Worm (Caenorhabditis elegans): Measurements from ENCODE around the gene idpc-5.

DNA sequence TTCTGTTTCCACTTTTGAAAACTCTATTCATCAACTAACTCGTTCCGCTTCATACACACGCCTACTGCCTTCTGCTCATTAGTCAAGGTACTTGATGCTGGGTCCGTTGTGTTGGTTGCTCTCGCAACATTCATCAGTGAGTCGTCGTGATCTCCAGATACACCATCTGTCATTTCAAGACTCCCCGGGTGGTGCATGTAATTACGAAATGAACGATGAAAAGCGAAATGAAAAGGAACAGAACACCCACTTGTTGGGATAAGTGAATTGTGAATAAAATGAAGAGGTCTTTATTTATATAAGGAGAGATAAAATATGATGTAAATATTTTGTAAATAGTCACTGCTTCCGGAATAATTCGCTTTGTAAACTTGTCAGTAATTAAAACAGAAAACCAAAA, 41.2 kb upstream of the idpc-5 start:
- no peak for TF ChIP-seq hmbx-1 (tag; optimal IDR thresholded peaks at IDR 0.05)
- no peak for TF ChIP-seq aly-1 (tag; optimal IDR thresholded peaks at IDR 0.05)
- no peak for TF ChIP-seq ama-1 (optimal IDR thresholded peaks at IDR 0.05)
- TF ChIP-seq hnd-1 (tag; optimal IDR thresholded peaks at IDR 0.05) = no peak
- no peak for TF ChIP-seq tbx-11 (GFP tag; IDR thresholded peaks at IDR 0.05)
- no peak for TF ChIP-seq hmg-4 (GFP tag; optimal IDR thresholded peaks at IDR 0.05)
- no peak for TF ChIP-seq ceh-13 (GFP tag; optimal IDR thresholded peaks at IDR 0.05)

Data from whole organism, early embryonic.